Fruit fly (Drosophila melanogaster) whole organism, pupa: ENCODE measurements around the gene Bgb.

Experiments
- CG10348 ChIP-seq: fragments of 200-800 bp; sonication (Bioruptor generic); IDR thresholded peaks from 2 replicates; pipeline ENCODE4 v1.3.6; 2022; ENCODE audit warnings: missing biosample characterization, missing genetic modification characterization
- CG12605 ChIP-seq: fragments of 200-800 bp; sonication (Bioruptor generic); IDR thresholded peaks from 2 replicates; pipeline ENCODE4 v1.3.6; 2022; ENCODE audit warnings: missing biosample characterization, missing genetic modification characterization
- CG13204 ChIP-seq: fragments of 200-800 bp; sonication (Bioruptor generic); optimal IDR thresholded peaks from 2 replicates; lab custom pipeline; 2018; ENCODE audit warnings: missing biosample characterization, mild to moderate bottlenecking, missing genetic modification characterization, moderate library complexity
- CG14655 ChIP-seq: fragments of 200-800 bp; sonication (Bioruptor generic); optimal IDR thresholded peaks from 3 replicates; lab custom pipeline; 2017; ENCODE audit warnings: mild to moderate bottlenecking, missing biosample characterization, missing genetic modification reagents, missing genetic modification characterization
- CG15710 ChIP-seq: fragments of 200-800 bp; sonication (Bioruptor generic); optimal IDR thresholded peaks from 2 replicates; lab custom pipeline; 2018; ENCODE audit warnings: missing biosample characterization, mild to moderate bottlenecking, missing genetic modification characterization, moderate library complexity
- CG17806 ChIP-seq: fragments of 200-800 bp; sonication (Bioruptor generic); optimal IDR thresholded peaks from 2 replicates; lab custom pipeline; 2018; ENCODE audit warnings: missing biosample characterization, mild to moderate bottlenecking, missing genetic modification characterization, moderate library complexity
- CG32121 ChIP-seq: fragments of 200-800 bp; sonication (Bioruptor generic); IDR thresholded peaks from 2 replicates; pipeline ENCODE4 v1.3.6; 2022; ENCODE audit warnings: missing biosample characterization, missing genetic modification characterization
- CG34367 ChIP-seq: fragments of 200-800 bp; sonication (Bioruptor generic); optimal IDR thresholded peaks from 2 replicates; lab custom pipeline; 2018; ENCODE audit warnings: missing biosample characterization, mild to moderate bottlenecking, missing genetic modification characterization
- CG4496 ChIP-seq: fragments of 200-800 bp; sonication (Bioruptor generic); IDR thresholded peaks from 3 replicates; pipeline ENCODE4 v1.3.6; 2022; ENCODE audit warnings: missing biosample characterization, missing genetic modification characterization
- CG8159 ChIP-seq: fragments of 200-800 bp; sonication (Bioruptor generic); optimal IDR thresholded peaks from 3 replicates; lab custom pipeline; 2018; ENCODE audit warnings: missing biosample characterization, mild to moderate bottlenecking, missing genetic modification characterization, moderate library complexity
- CG8301 ChIP-seq: fragments of 200-800 bp; sonication (Bioruptor generic); optimal IDR thresholded peaks from 2 replicates; lab custom pipeline; 2018; ENCODE audit warnings: missing biosample characterization, mild to moderate bottlenecking, missing genetic modification characterization
- CG9948 ChIP-seq: fragments of 200-800 bp; sonication (Bioruptor generic); optimal IDR thresholded peaks from 2 replicates; lab custom pipeline; 2018; ENCODE audit warnings: missing biosample characterization, mild to moderate bottlenecking, missing genetic modification characterization, moderate library complexity
- D1 ChIP-seq: fragments of 200-800 bp; sonication (Bioruptor generic); optimal IDR thresholded peaks from 2 replicates; lab custom pipeline; 2018; ENCODE audit warnings: missing biosample characterization, mild to moderate bottlenecking, missing genetic modification characterization, moderate library complexity
- EcR ChIP-seq: fragments of 200-800 bp; sonication (Bioruptor generic); optimal IDR thresholded peaks from 3 replicates; lab custom pipeline; 2019; ENCODE audit warnings: missing biosample characterization, missing genetic modification characterization, mild to moderate bottlenecking, moderate library complexity, missing genetic modification reagents
- Ets98B ChIP-seq: fragments of 200-800 bp; sonication (Bioruptor generic); IDR thresholded peaks from 2 replicates; pipeline ENCODE4 v1.3.6; 2022; ENCODE audit warnings: missing biosample characterization, missing genetic modification characterization
- Pif1A ChIP-seq: fragments of 200-800 bp; sonication (Bioruptor generic); optimal IDR thresholded peaks from 3 replicates; lab custom pipeline; 2016; ENCODE audit warnings: missing biosample characterization, missing genetic modification characterization
- Pif1B ChIP-seq: fragments of 200-800 bp; sonication (Bioruptor generic); optimal IDR thresholded peaks from 3 replicates; lab custom pipeline; 2016; ENCODE audit warnings: missing biosample characterization, missing genetic modification characterization
- Snoo ChIP-seq: fragments of 200-800 bp; sonication (Bioruptor generic); optimal IDR thresholded peaks from 3 replicates; lab custom pipeline; 2017; ENCODE audit warnings: missing biosample characterization, mild to moderate bottlenecking, missing genetic modification characterization, inconsistent platforms
- fd96Ca ChIP-seq: fragments of 200-800 bp; sonication (Bioruptor generic); IDR thresholded peaks from 3 replicates; pipeline ENCODE4 v1.3.6; 2022; ENCODE audit warnings: missing biosample characterization, missing genetic modification characterization
- gl ChIP-seq: fragments of 200-800 bp; sonication (Bioruptor generic); optimal IDR thresholded peaks from 2 replicates; lab custom pipeline; 2018; ENCODE audit warnings: missing biosample characterization, mild to moderate bottlenecking, missing genetic modification characterization
- rn ChIP-seq: fragments of 200-800 bp; sonication (Bioruptor generic); IDR thresholded peaks from 2 replicates; pipeline ENCODE4 v1.3.6; 2022; ENCODE audit warnings: missing biosample characterization, missing genetic modification characterization

The Bgb gene

DNA sequence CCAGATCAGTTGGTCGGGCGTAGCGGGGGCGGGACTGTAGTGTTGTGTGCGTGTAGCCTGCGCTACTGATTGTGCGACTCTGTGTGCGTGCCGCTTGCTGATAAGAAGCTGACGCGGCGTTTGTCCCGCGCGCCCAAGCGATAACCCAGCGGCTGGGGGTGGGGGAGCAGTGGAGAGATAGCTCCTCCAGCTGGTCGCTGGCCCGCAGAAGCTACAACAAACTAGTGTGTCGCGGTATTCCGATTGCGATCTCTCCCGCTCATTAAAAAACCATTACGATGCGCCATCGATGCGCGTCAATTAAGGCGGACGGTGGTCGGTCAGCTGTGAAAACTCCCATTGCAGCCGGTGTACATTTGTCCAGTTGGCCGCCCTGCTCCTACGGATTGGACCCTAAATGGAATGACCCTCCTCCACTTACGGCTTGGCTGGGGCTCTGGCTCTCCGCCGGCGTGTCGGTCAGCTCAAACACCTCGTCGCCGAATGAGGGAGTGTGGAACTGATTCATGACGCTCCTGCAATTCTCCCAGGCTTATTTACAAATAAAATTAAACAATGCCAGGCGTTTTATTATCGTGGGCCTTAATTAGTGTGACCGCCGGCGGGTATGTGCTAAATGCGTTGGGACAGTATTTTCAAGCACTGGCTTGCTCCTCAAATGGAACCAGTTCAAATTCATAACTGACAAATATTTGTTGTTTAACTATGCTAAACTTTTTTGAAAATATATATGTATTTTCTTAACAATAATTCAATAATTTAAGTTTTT is 37.3 kb upstream of the Bgb start, which contains the start of gene CG12104:
TSS of gene CG12104 (minus strand) at position 611 of the 769 bp plus-strand sequence.
- TF ChIP-seq EcR (GFP tag; lab: Kevin White, UChicago) = peak; percentile 44
- no peak for TF ChIP-seq Snoo (tag; lab: Kevin White, UChicago)
- TF ChIP-seq Ets98B (GFP tag; lab: Robert Waterston, UW) = 0 out of 2 replicates have a peak, but pooled peaks have one; percentile 5
- TF ChIP-seq CG10348 (GFP tag; lab: Robert Waterston, UW) = no peak
- TF ChIP-seq CG9948 (tag; lab: Kevin White, UChicago) = no peak
- TF ChIP-seq Pif1A (GFP tag; lab: Kevin White, UChicago) = no peak
- TF ChIP-seq CG13204 (GFP tag; lab: Kevin White, UChicago) = peak; percentile 98
- TF ChIP-seq CG8301 (tag; lab: Kevin White, UChicago) = no peak
- no peak for TF ChIP-seq rn (GFP tag; lab: Robert Waterston, UW)
- TF ChIP-seq CG32121 (GFP tag; lab: Robert Waterston, UW) = no peak; the same call in 1 of the 2 replicates
- no peak for TF ChIP-seq CG15710
- no peak for TF ChIP-seq fd96Ca (GFP tag; lab: Robert Waterston, UW)
- TF ChIP-seq Pif1B = no peak
- peak; percentile 0 for TF ChIP-seq CG34367
- no peak for TF ChIP-seq CG17806 (tag; lab: Kevin White, UChicago)
- TF ChIP-seq CG12605 (GFP tag; lab: Robert Waterston, UW) = no peak
- TF ChIP-seq D1 (tag; lab: Kevin White, UChicago) = no peak
- TF ChIP-seq CG14655 (GFP tag; lab: Kevin White, UChicago) = no peak
- TF ChIP-seq CG8159 (tag; lab: Kevin White, UChicago) = no peak
- no peak for TF ChIP-seq gl (tag; lab: Kevin White, UChicago)
- TF ChIP-seq CG4496 (GFP tag; lab: Robert Waterston, UW) = no peak

dm6 chr3L:1602833-1603128 is 36.7 kb upstream of the Bgb start, which contains the start of the genes CG18170 and CG33791:
CG18170 (plus strand) TSS chr3L:1602954.
CG33791 (plus strand) TSS chr3L:1602954.
- TF ChIP-seq Pif1B = no peak
- no peak for TF ChIP-seq CG32121 (GFP tag; lab: Robert Waterston, UW)
- no peak for TF ChIP-seq CG10348 (GFP tag; lab: Robert Waterston, UW)
- no peak for TF ChIP-seq Pif1A (GFP tag; lab: Kevin White, UChicago)
- TF ChIP-seq rn (GFP tag; lab: Robert Waterston, UW) = no peak
- TF ChIP-seq CG8301 (tag; lab: Kevin White, UChicago) = no peak
- TF ChIP-seq D1 (tag; lab: Kevin White, UChicago) = no peak
- TF ChIP-seq CG34367 = no peak
- TF ChIP-seq CG8159 (tag; lab: Kevin White, UChicago) = no peak
- no peak for TF ChIP-seq CG4496 (GFP tag; lab: Robert Waterston, UW)
- no peak for TF ChIP-seq Ets98B (GFP tag; lab: Robert Waterston, UW)
- no peak for TF ChIP-seq EcR (GFP tag; lab: Kevin White, UChicago)

DNA sequence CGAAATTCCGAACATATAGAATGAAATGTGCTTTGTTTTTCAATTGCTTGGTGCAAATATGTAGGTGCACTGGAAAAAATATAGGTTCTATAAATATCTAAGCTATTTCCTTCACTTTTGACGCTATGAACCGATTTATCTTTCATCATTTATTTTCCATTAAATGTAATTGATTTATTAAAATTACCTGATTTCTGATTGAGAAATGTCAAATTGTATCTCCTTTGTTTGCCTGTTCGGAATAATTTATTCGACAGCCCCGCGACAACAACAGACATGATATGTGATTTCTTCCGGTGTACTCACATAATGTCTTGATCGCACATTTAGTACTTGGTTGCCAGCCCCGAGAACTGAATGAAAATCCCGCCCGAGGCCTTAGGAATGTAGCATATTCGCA is 29.9 kb upstream of the Bgb start:
- TF ChIP-seq CG8159 (tag; lab: Kevin White, UChicago) (peak; percentile 40), CG8301 (tag; lab: Kevin White, UChicago) (peak; percentile 42), CG12605 (GFP tag; lab: Robert Waterston, UW) (no peak), CG4496 (GFP tag; lab: Robert Waterston, UW) (peak; percentile 35; the same call in 1 of the 3 replicates), rn (GFP tag; lab: Robert Waterston, UW) (no peak), fd96Ca (GFP tag; lab: Robert Waterston, UW) (0 out of 3 replicates have a peak, but pooled peaks have one; percentile 23), CG34367 (no peak), Pif1A (GFP tag; lab: Kevin White, UChicago) (peak; percentile 43), CG10348 (GFP tag; lab: Robert Waterston, UW) (peak; percentile 27; the same call in 1 of the 2 replicates), CG32121 (GFP tag; lab: Robert Waterston, UW) (peak; percentile 45; the same call in 1 of the 2 replicates)

DNA sequence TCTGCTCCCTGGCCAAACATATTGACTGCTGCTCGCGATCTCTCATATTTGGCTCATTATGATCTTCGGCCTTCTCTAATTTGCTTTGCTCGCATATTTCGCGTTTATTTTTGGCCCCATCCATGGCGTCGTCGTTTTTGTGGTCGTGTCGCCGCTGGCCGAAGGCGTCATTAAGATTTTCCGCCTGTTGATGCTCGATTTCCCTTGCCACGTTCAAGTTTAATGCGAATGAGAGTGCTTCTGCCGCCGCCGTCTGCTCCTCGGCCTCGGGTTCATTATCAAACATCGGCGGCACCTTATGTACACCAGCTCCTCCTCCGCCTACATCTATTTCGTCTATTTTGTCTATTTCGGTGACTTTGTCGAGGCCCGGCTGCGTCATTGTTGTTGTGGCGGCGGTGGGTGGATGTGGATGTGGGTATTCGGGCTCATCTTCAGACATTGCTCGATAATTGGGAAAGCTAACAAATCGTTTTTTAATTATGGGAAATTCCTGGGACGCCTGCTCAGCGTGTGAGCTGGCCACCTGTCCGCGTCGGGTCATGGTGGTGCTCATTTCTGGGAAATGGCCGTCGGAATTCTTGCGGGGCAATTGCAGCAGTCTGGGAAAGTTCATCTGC is 24.9 kb upstream of the Bgb start:
- no peak for TF ChIP-seq EcR (GFP tag; lab: Kevin White, UChicago)
- no peak for TF ChIP-seq CG8159 (tag; lab: Kevin White, UChicago)
- TF ChIP-seq CG13204 (GFP tag; lab: Kevin White, UChicago) = no peak
- no peak for TF ChIP-seq CG14655 (GFP tag; lab: Kevin White, UChicago)
- TF ChIP-seq CG8301 (tag; lab: Kevin White, UChicago) = no peak
- no peak for TF ChIP-seq Pif1A (GFP tag; lab: Kevin White, UChicago)
- no peak for TF ChIP-seq CG9948 (tag; lab: Kevin White, UChicago)
- TF ChIP-seq Pif1B = no peak
- TF ChIP-seq rn (GFP tag; lab: Robert Waterston, UW) = no peak
- TF ChIP-seq CG32121 (GFP tag; lab: Robert Waterston, UW) = no peak
- TF ChIP-seq CG17806 (tag; lab: Kevin White, UChicago) = no peak
- TF ChIP-seq CG10348 (GFP tag; lab: Robert Waterston, UW) = no peak
- TF ChIP-seq CG34367 = no peak

- TF ChIP-seq CG9948 (tag; lab: Kevin White, UChicago) = no peak
- no peak for TF ChIP-seq Snoo (tag; lab: Kevin White, UChicago)
- no peak for TF ChIP-seq D1 (tag; lab: Kevin White, UChicago)
- no peak for TF ChIP-seq gl (tag; lab: Kevin White, UChicago)
- no peak for TF ChIP-seq CG17806 (tag; lab: Kevin White, UChicago)
- no peak for TF ChIP-seq Pif1A (GFP tag; lab: Kevin White, UChicago)
- TF ChIP-seq rn (GFP tag; lab: Robert Waterston, UW) = no peak
- no peak for TF ChIP-seq CG14655 (GFP tag; lab: Kevin White, UChicago)
- no peak for TF ChIP-seq CG4496 (GFP tag; lab: Robert Waterston, UW)
- TF ChIP-seq Ets98B (GFP tag; lab: Robert Waterston, UW) = no peak
Measured at dm6 chr3L:1615701-1616100, 23.8 kb upstream of the Bgb start, which contains the start of gene CG12105. CG12105 (minus strand) TSS chr3L:1615801.
